Worm (Caenorhabditis elegans) whole organism, early embryonic: ENCODE results near the gene Y54G2A.76.

ENCODE experiments used
- B0310.2 ChIP-seq: sonication (generic microtip); optimal IDR thresholded peaks from 2 replicates; lab custom pipeline; 2016; ENCODE audit warnings: mild to moderate bottlenecking, missing genetic modification characterization, missing compliant biosample characterization
- F13C5.2 ChIP-seq: sonication (generic microtip); optimal IDR thresholded peaks from 2 replicates; lab custom pipeline; 2017; ENCODE audit warnings: mild to moderate bottlenecking, missing genetic modification characterization, inconsistent platforms, missing compliant biosample characterization
- aly-1 ChIP-seq: sonication (generic microtip); optimal IDR thresholded peaks from 2 replicates; lab custom pipeline; 2016; ENCODE audit warnings: missing genetic modification characterization, missing compliant biosample characterization
- ama-1 ChIP-seq: fragments of 150-350 bp; optimal IDR thresholded peaks from 2 replicates; lab custom pipeline; 2014
- ceh-13 ChIP-seq: fragments of 200-800 bp; sonication (Bioruptor generic); optimal IDR thresholded peaks from 2 replicates; lab custom pipeline; 2018; ENCODE audit warnings: mild to moderate bottlenecking, missing genetic modification characterization, missing compliant biosample characterization
- ceh-36 ChIP-seq: sonication (generic microtip); optimal IDR thresholded peaks from 2 replicates; lab custom pipeline; 2016; ENCODE audit warnings: missing genetic modification characterization, inconsistent platforms, missing compliant biosample characterization
- ets-7 ChIP-seq: sonication (generic microtip); optimal IDR thresholded peaks from 2 replicates; lab custom pipeline; 2016; ENCODE audit warnings: missing genotype, missing genetic modification characterization, missing compliant biosample characterization
- flt-1 ChIP-seq: fragments of 200-800 bp; sonication (Bioruptor generic); IDR thresholded peaks from 2 replicates; pipeline ENCODE4 v1.3.6; 2022; ENCODE audit warnings: missing genetic modification characterization, missing compliant biosample characterization
- hmbx-1 ChIP-seq: sonication (generic microtip); optimal IDR thresholded peaks from 2 replicates; lab custom pipeline; 2016; ENCODE audit warnings: mild to moderate bottlenecking, missing genetic modification characterization, missing compliant biosample characterization
- hmg-4 ChIP-seq: fragments of 200-800 bp; sonication (Bioruptor generic); optimal IDR thresholded peaks from 2 replicates; lab custom pipeline; 2018; ENCODE audit warnings: mild to moderate bottlenecking, missing genetic modification characterization, missing compliant biosample characterization
- hnd-1 ChIP-seq: sonication (generic microtip); optimal IDR thresholded peaks from 2 replicates; lab custom pipeline; 2016; ENCODE audit warnings: missing genetic modification characterization, missing compliant biosample characterization
- pes-1 ChIP-seq: fragments of 200-800 bp; sonication (Bioruptor generic); IDR thresholded peaks from 2 replicates; pipeline ENCODE4 v1.3.6; 2022; ENCODE audit warnings: missing genetic modification reagents, missing genetic modification characterization, missing compliant biosample characterization
- scrt-1 ChIP-seq: fragments of 200-800 bp; sonication (Bioruptor generic); IDR thresholded peaks from 2 replicates; pipeline ENCODE4 v1.3.6; 2022; ENCODE audit warnings: missing genetic modification characterization, missing compliant biosample characterization
- sea-1 ChIP-seq: fragments of 200-800 bp; sonication (Bioruptor generic); conservative IDR thresholded peaks from 2 replicates; pipeline ENCODE4 v1.3.6; 2022; ENCODE audit warnings: missing genetic modification characterization, missing compliant biosample characterization
- tbx-11 ChIP-seq: fragments of 200-800 bp; sonication (Bioruptor generic); IDR thresholded peaks from 2 replicates; pipeline ENCODE4 v1.3.6; 2022; ENCODE audit warnings: missing genetic modification characterization, missing compliant biosample characterization
- tbx-37 ChIP-seq: fragments of 200-800 bp; sonication (Bioruptor generic); conservative IDR thresholded peaks from 2 replicates; pipeline ENCODE4 v1.3.6; 2022; ENCODE audit warnings: missing genetic modification reagents, missing genetic modification characterization, missing compliant biosample characterization
- tra-4 ChIP-seq: sonication (generic microtip); optimal IDR thresholded peaks from 2 replicates; lab custom pipeline; 2017; ENCODE audit warnings: missing genetic modification characterization, missing compliant biosample characterization

The Y54G2A.76 gene

DNA sequence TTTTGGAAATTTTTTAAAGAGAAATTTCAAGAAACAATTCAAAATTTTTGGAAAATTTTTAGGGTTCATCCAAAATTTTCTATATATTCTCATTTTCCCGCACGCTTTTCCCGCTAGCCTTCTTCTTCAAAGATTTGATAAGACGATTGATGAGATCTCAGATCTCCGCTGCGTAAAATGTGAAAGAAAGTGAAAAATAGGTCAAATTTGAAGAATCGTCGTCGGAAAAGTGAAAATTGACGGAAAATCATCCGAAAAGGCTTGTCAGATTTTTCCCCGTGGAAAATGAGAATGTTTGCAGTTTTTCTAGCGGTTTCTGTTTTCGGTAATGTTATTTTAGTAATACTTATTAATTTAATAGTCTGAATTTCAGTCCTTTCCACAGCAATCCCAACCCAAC, at the start of gene Y54G2A.76:
TSS of gene Y54G2A.76 (plus strand) at position 203 of the 400 bp plus-strand sequence.
- no peak for TF ChIP-seq F13C5.2
- no peak for TF ChIP-seq hnd-1 (tag; lab: Kevin White, UChicago)
- no peak for TF ChIP-seq tbx-11
- TF ChIP-seq ceh-13 (GFP tag; lab: Kevin White, UChicago) = no peak
- no peak for TF ChIP-seq ama-1 (lab: Kevin White, UChicago)
- TF ChIP-seq ceh-36 (tag; lab: Kevin White, UChicago) = no peak

- TF ChIP-seq scrt-1 (GFP tag; lab: Robert Waterston, UW) (no peak), B0310.2 (tag; lab: Kevin White, UChicago) (no peak), ceh-13 (GFP tag; lab: Kevin White, UChicago) (no peak), aly-1 (no peak), hnd-1 (tag; lab: Kevin White, UChicago) (no peak), pes-1 (no peak), ets-7 (no peak), hmg-4 (GFP tag; lab: Kevin White, UChicago) (no peak), flt-1 (GFP tag; lab: Robert Waterston, UW) (no peak), sea-1 (no peak), tra-4 (tag; lab: Kevin White, UChicago) (no peak), tbx-11 (no peak), F13C5.2 (no peak), ama-1 (lab: Kevin White, UChicago) (no peak), hmbx-1 (tag; lab: Kevin White, UChicago) (no peak), ceh-36 (tag; lab: Kevin White, UChicago) (no peak), tbx-37 (no peak)
Observed at ce11 chrIV:2761477-2761876, 47.7 kb upstream of the Y54G2A.76 start.

ce11 chrIV:2762380-2762779, 46.8 kb upstream of the Y54G2A.76 start, which contains the start of gene Y54G2A.77:
Gene Y54G2A.77, plus strand, starts transcription at chrIV:2762680.
- TF ChIP-seq ceh-13 (GFP tag; lab: Kevin White, UChicago) (no peak), ama-1 (lab: Kevin White, UChicago) (no peak), ets-7 (no peak), pes-1 (no peak), F13C5.2 (no peak), scrt-1 (GFP tag; lab: Robert Waterston, UW) (no peak)

ce11 chrIV:2764160-2764559, 45.0 kb upstream of the Y54G2A.76 start:
- TF ChIP-seq hnd-1 (tag; lab: Kevin White, UChicago) (no peak), B0310.2 (tag; lab: Kevin White, UChicago) (no peak), ceh-13 (GFP tag; lab: Kevin White, UChicago) (no peak)

- no peak for TF ChIP-seq hmg-4 (GFP tag; lab: Kevin White, UChicago)
- no peak for TF ChIP-seq tbx-37
- no peak for TF ChIP-seq ceh-36 (tag; lab: Kevin White, UChicago)
- TF ChIP-seq scrt-1 (GFP tag; lab: Robert Waterston, UW) = no peak
- no peak for TF ChIP-seq hnd-1 (tag; lab: Kevin White, UChicago)
- no peak for TF ChIP-seq sea-1
- TF ChIP-seq ceh-13 (GFP tag; lab: Kevin White, UChicago) = no peak
- no peak for TF ChIP-seq flt-1 (GFP tag; lab: Robert Waterston, UW)
- no peak for TF ChIP-seq F13C5.2
- TF ChIP-seq aly-1 = no peak
- no peak for TF ChIP-seq tbx-11
- TF ChIP-seq pes-1 = no peak
- no peak for TF ChIP-seq hmbx-1 (tag; lab: Kevin White, UChicago)
- TF ChIP-seq ets-7 = no peak
- no peak for TF ChIP-seq ama-1 (lab: Kevin White, UChicago)
- TF ChIP-seq tra-4 (tag; lab: Kevin White, UChicago) = no peak
- no peak for TF ChIP-seq B0310.2 (tag; lab: Kevin White, UChicago)
Observed at ce11 chrIV:2765048-2765708, 44.0 kb upstream of the Y54G2A.76 start.

DNA sequence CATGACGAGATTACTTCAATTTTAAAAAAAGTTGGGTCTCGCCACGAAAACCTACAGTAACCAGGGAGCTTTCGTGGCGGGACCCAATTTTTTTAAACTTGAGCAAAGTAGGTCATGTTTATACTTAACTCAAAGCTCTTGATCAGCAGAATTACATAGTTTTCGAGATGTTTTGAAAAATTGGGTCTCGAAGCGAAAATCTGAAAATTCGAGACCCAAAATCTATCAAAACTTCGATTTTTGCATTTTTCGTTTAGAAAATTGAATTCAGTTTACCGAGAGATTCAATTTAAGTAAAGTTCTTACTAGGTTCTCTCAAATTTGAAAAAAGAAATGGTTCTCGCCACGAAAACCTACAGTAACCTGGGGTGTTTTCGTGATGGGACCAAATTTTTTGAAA, 39.1 kb upstream of the Y54G2A.76 start:
- TF ChIP-seq hnd-1 (tag; lab: Kevin White, UChicago) (no peak), hmbx-1 (tag; lab: Kevin White, UChicago) (no peak), sea-1 (no peak), tbx-37 (no peak)

DNA sequence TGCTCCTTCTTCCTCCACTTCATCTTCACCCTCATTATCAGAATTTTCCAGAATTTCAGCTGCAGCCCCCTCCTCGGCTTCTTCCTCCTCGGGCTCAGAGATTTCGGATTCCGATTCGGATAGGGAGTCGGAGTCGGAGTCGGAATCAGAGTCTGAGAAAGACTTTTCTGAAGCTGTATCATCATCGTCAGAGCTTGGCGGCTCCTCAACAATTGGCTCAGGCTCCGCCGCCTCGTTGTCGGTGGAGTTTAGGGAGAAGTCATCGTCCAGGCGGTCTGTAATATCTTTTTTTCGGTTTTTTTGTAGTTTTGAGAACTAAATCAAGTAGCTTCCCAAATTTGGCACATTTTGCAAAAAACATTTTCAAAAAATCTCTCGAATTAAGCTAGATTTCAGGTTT, 38.4 kb upstream of the Y54G2A.76 start:
- TF ChIP-seq pes-1 (no peak), ama-1 (lab: Kevin White, UChicago) (no peak), hmbx-1 (tag; lab: Kevin White, UChicago) (no peak), scrt-1 (GFP tag; lab: Robert Waterston, UW) (no peak), ets-7 (no peak), tbx-37 (no peak), tra-4 (tag; lab: Kevin White, UChicago) (no peak), hnd-1 (tag; lab: Kevin White, UChicago) (no peak), B0310.2 (tag; lab: Kevin White, UChicago) (no peak), ceh-36 (tag; lab: Kevin White, UChicago) (no peak), F13C5.2 (no peak), hmg-4 (GFP tag; lab: Kevin White, UChicago) (no peak), flt-1 (GFP tag; lab: Robert Waterston, UW) (no peak), aly-1 (no peak), ceh-13 (GFP tag; lab: Kevin White, UChicago) (no peak), sea-1 (no peak), tbx-11 (no peak)

DNA sequence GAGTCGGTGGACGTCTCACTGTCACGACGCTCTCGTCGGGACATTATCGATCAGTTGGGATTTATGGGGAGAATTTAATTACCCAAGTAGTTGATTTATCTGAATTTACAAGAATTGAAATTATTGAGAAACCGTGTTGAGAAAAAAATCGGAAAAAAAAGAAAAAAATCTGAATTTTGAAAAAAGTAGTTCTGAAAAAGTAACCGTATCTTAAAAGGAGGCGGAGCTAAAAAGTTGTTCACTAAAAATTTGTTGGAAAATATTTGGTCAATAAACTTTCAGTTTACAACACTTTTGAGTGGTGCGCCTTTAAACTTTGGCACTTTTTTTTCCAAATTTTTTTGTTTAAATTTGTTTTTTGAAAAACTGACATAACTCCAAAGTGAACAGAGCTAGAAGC, 37.5 kb upstream of the Y54G2A.76 start, which contains the start of gene Y54G2A.11:
TSS of gene Y54G2A.11 (minus strand) at position 101 of the 400 bp plus-strand sequence.
- TF ChIP-seq aly-1 (no peak), ceh-36 (tag; lab: Kevin White, UChicago) (no peak), hnd-1 (tag; lab: Kevin White, UChicago) (no peak), tbx-37 (no peak), flt-1 (GFP tag; lab: Robert Waterston, UW) (no peak), F13C5.2 (no peak), hmbx-1 (tag; lab: Kevin White, UChicago) (no peak), tbx-11 (no peak), ets-7 (no peak), ceh-13 (GFP tag; lab: Kevin White, UChicago) (no peak), tra-4 (tag; lab: Kevin White, UChicago) (no peak)
